Fruit fly (Drosophila melanogaster) whole organism, embryonic: ENCODE data around the gene Enoph.

Experiments used
- ATbp ChIP-seq: fragments of 200-800 bp; sonication (Bioruptor generic); optimal IDR thresholded peaks from 2 replicates; lab custom pipeline; 2017; ENCODE audit warnings: missing biosample characterization, mild to moderate bottlenecking, missing genetic modification characterization, missing genetic modification reagents
- Atf6 ChIP-seq: fragments of 200-800 bp; sonication (Bioruptor generic); IDR thresholded peaks from 2 replicates; pipeline ENCODE4 v1.3.6; 2022; ENCODE audit warnings: missing biosample characterization, missing genetic modification characterization
- CG10209 ChIP-seq: fragments of 200-800 bp; sonication (Bioruptor generic); optimal IDR thresholded peaks from 3 replicates; lab custom pipeline; 2017; ENCODE audit warnings: missing biosample characterization, mild to moderate bottlenecking, missing genetic modification characterization, missing genetic modification reagents
- CG12391 ChIP-seq: fragments of 200-800 bp; sonication (Bioruptor generic); optimal IDR thresholded peaks from 3 replicates; lab custom pipeline; 2018; ENCODE audit warnings: missing biosample characterization, mild to moderate bottlenecking, missing genetic modification characterization, moderate library complexity
- CG12769 ChIP-seq: fragments of 200-800 bp; sonication (Bioruptor generic); optimal IDR thresholded peaks from 2 replicates; lab custom pipeline; 2019; ENCODE audit warnings: missing biosample characterization, mild to moderate bottlenecking, missing genetic modification characterization, moderate library complexity
- CG13287 ChIP-seq: fragments of 200-800 bp; sonication (Bioruptor generic); IDR thresholded peaks from 2 replicates; pipeline ENCODE4 v1.3.6; 2022; ENCODE audit warnings: missing biosample characterization, missing genetic modification characterization; ENCODE audit not compliant: partially characterized antibody
- CG14860 ChIP-seq: fragments of 200-800 bp; sonication (Bioruptor generic); IDR thresholded peaks from 3 replicates; pipeline ENCODE4 v1.3.6; 2022; ENCODE audit warnings: missing biosample characterization, missing genetic modification characterization; ENCODE audit not compliant: partially characterized antibody
- CG14965 ChIP-seq: fragments of 200-800 bp; sonication (Bioruptor generic); optimal IDR thresholded peaks from 2 replicates; lab custom pipeline; 2016; ENCODE audit warnings: missing biosample characterization, missing genetic modification characterization, borderline replicate concordance
- CG1602 ChIP-seq: fragments of 200-800 bp; sonication (Bioruptor generic); optimal IDR thresholded peaks from 3 replicates; lab custom pipeline; 2016; ENCODE audit warnings: missing biosample characterization, missing genetic modification characterization
- CG17328 ChIP-seq: fragments of 200-800 bp; sonication (Bioruptor generic); IDR thresholded peaks from 2 replicates; pipeline ENCODE4 v1.3.6; 2022; ENCODE audit warnings: missing biosample characterization, missing genetic modification characterization
- CG17612 ChIP-seq: fragments of 200-800 bp; sonication (Bioruptor generic); IDR thresholded peaks from 2 replicates; pipeline ENCODE4 v1.3.6; 2022; ENCODE audit warnings: missing biosample characterization, missing genetic modification characterization
- CG31224 ChIP-seq: fragments of 200-800 bp; sonication (Bioruptor generic); IDR thresholded peaks from 2 replicates; pipeline ENCODE4 v1.3.6; 2022; ENCODE audit warnings: missing biosample characterization, missing genetic modification characterization
- CG4328 ChIP-seq: fragments of 200-800 bp; sonication (Bioruptor generic); optimal IDR thresholded peaks from 3 replicates; lab custom pipeline; 2017; ENCODE audit warnings: missing biosample characterization, missing genetic modification reagents, missing genetic modification characterization
- CG4617 ChIP-seq: fragments of 200-800 bp; sonication (Bioruptor generic); optimal IDR thresholded peaks from 3 replicates; lab custom pipeline; 2016; ENCODE audit warnings: missing biosample characterization, missing genetic modification characterization, borderline replicate concordance
- CG6254 ChIP-seq: fragments of 200-800 bp; sonication (Bioruptor generic); optimal IDR thresholded peaks from 3 replicates; lab custom pipeline; 2017; ENCODE audit warnings: mild to moderate bottlenecking, missing biosample characterization, missing genetic modification reagents, missing genetic modification characterization
- CG7556 ChIP-seq: fragments of 200-800 bp; sonication (Bioruptor generic); optimal IDR thresholded peaks from 2 replicates; lab custom pipeline; 2017; ENCODE audit warnings: missing biosample characterization, mild to moderate bottlenecking, missing genetic modification characterization
- CG7987 ChIP-seq: fragments of 200-800 bp; sonication (Bioruptor generic); optimal IDR thresholded peaks from 2 replicates; lab custom pipeline; 2018; ENCODE audit warnings: missing biosample characterization, mild to moderate bottlenecking, missing genetic modification characterization, moderate library complexity
- CG8765 ChIP-seq: fragments of 200-800 bp; sonication (Bioruptor generic); IDR thresholded peaks from 2 replicates; pipeline ENCODE4 v1.3.6; 2022; ENCODE audit warnings: missing biosample characterization, missing genetic modification characterization
- CG9727 ChIP-seq: fragments of 200-800 bp; sonication (Bioruptor generic); optimal IDR thresholded peaks from 3 replicates; lab custom pipeline; 2017; ENCODE audit warnings: missing biosample characterization, mild to moderate bottlenecking, missing genetic modification characterization
- CG9932 ChIP-seq: fragments of 200-800 bp; sonication (Bioruptor generic); IDR thresholded peaks from 2 replicates; pipeline ENCODE4 v1.3.6; 2022; ENCODE audit warnings: missing biosample characterization, missing genetic modification characterization
- Deaf1 ChIP-seq: fragments of 200-800 bp; optimal IDR thresholded peaks from 3 replicates; lab custom pipeline; 2019; ENCODE audit warnings: missing biosample characterization, mild to moderate bottlenecking, missing genetic modification characterization, moderate library complexity
- Dek ChIP-seq: fragments of 200-800 bp; sonication (Bioruptor generic); optimal IDR thresholded peaks from 3 replicates; lab custom pipeline; 2019; ENCODE audit warnings: missing biosample characterization, mild to moderate bottlenecking, missing genetic modification characterization, moderate library complexity
- HmgZ ChIP-seq: fragments of 200-800 bp; sonication (Bioruptor generic); optimal IDR thresholded peaks from 2 replicates; lab custom pipeline; 2018; ENCODE audit warnings: missing biosample characterization, mild to moderate bottlenecking, missing genetic modification characterization
- Hr78 ChIP-seq, 2 experiments: fragments of 200-800 bp in 1 of 2; fragments of >200 bp in 1 of 2; sonication (Bioruptor generic) in 1 of 2; optimal IDR thresholded peaks; 2 replicates each; lab custom pipeline; 2017 to 2019; ENCODE audit warnings: missing biosample characterization in 2 of 2, missing genetic modification characterization in 2 of 2, mild to moderate bottlenecking in 1 of 2, moderate library complexity in 1 of 2
- MBD-R2 ChIP-seq: fragments of 200-800 bp; sonication (Bioruptor generic); IDR thresholded peaks from 2 replicates; pipeline ENCODE4 v1.3.6; 2022; ENCODE audit warnings: missing biosample characterization, missing genetic modification characterization
- MTF-1 ChIP-seq: fragments of 200-800 bp; sonication (Bioruptor generic); optimal IDR thresholded peaks from 2 replicates; lab custom pipeline; 2018; ENCODE audit warnings: missing biosample characterization, mild to moderate bottlenecking, missing genetic modification characterization, borderline replicate concordance
- Pdp1 ChIP-seq, 2 experiments: fragments of 200-800 bp; sonication (Bioruptor generic); optimal IDR thresholded peaks; 3 replicates each; lab custom pipeline; 2016; ENCODE audit warnings: missing biosample characterization in 2 of 2, missing genetic modification characterization in 2 of 2, mild to moderate bottlenecking in 1 of 2, moderate library complexity in 1 of 2
- Ptx1 ChIP-seq: fragments of 200-800 bp; sonication (Bioruptor generic); IDR thresholded peaks from 2 replicates; pipeline ENCODE4 v1.3.6; 2022; ENCODE audit warnings: missing biosample characterization, missing genetic modification characterization
- abd-A ChIP-seq: fragments of 200-800 bp; sonication (Bioruptor generic); optimal IDR thresholded peaks from 3 replicates; lab custom pipeline; 2019; ENCODE audit warnings: missing biosample characterization, mild to moderate bottlenecking, missing genetic modification characterization, moderate library complexity
- ato ChIP-seq: fragments of 200-800 bp; sonication (Bioruptor generic); IDR thresholded peaks from 2 replicates; pipeline ENCODE4 v1.3.6; 2022; ENCODE audit warnings: missing biosample characterization, missing genetic modification characterization; ENCODE audit not compliant: partially characterized antibody
- cwo ChIP-seq: fragments of 200-800 bp; sonication (Bioruptor generic); optimal IDR thresholded peaks from 3 replicates; lab custom pipeline; 2017; ENCODE audit warnings: missing biosample characterization, missing genetic modification characterization, mild to moderate bottlenecking, moderate library complexity, missing genetic modification reagents
- ftz-f1 ChIP-seq: fragments of 200-800 bp; sonication (Bioruptor generic); optimal IDR thresholded peaks from 2 replicates; lab custom pipeline; 2016; ENCODE audit warnings: missing biosample characterization, missing genetic modification characterization
- inv ChIP-seq: fragments of 200-800 bp; sonication (Bioruptor generic); IDR thresholded peaks from 2 replicates; pipeline ENCODE4 v1.3.6; 2022; ENCODE audit warnings: missing biosample characterization, missing genetic modification characterization; ENCODE audit not compliant: partially characterized antibody
- lab ChIP-seq: fragments of 200-800 bp; sonication (Bioruptor generic); optimal IDR thresholded peaks from 3 replicates; lab custom pipeline; 2017; ENCODE audit warnings: missing biosample characterization, missing genetic modification characterization, mild to moderate bottlenecking, moderate library complexity, missing genetic modification reagents
- nau ChIP-seq: fragments of 200-800 bp; sonication (Bioruptor generic); optimal IDR thresholded peaks from 3 replicates; lab custom pipeline; 2017; ENCODE audit warnings: missing biosample characterization, mild to moderate bottlenecking, missing genetic modification characterization, missing genetic modification reagents
- oc ChIP-seq: fragments of 200-800 bp; sonication (Bioruptor generic); optimal IDR thresholded peaks from 2 replicates; lab custom pipeline; 2018; ENCODE audit warnings: missing biosample characterization, mild to moderate bottlenecking, missing genetic modification characterization, moderate library complexity
- pan ChIP-seq, 4 experiments: fragments of >200 bp in 3 of 4; fragments of 200-800 bp in 1 of 4; sonication (Bioruptor generic) in 1 of 4; optimal IDR thresholded peaks in 3 of 4; IDR thresholded peaks in 1 of 4; 2 replicates each; pipeline versions ENCODE4 v1.3.6 to Lab custom; 2017 to 2022; ENCODE audit warnings: missing biosample characterization in 2 of 4, missing genetic modification characterization in 2 of 4, mixed read lengths in 1 of 4
- pho ChIP-seq: fragments of 200-800 bp; sonication (Bioruptor generic); optimal IDR thresholded peaks from 2 replicates; lab custom pipeline; 2016; ENCODE audit warnings: missing biosample characterization, missing genetic modification characterization
- pros ChIP-seq: fragments of 200-800 bp; sonication (Bioruptor generic); optimal IDR thresholded peaks from 3 replicates; lab custom pipeline; 2019; ENCODE audit warnings: missing biosample characterization, mild to moderate bottlenecking, missing genetic modification characterization, moderate library complexity
- pum ChIP-seq: fragments of 200-800 bp; sonication (Bioruptor generic); optimal IDR thresholded peaks from 2 replicates; lab custom pipeline; 2016; ENCODE audit warnings: missing biosample characterization, missing genetic modification characterization
- row ChIP-seq: fragments of 200-800 bp; sonication (Bioruptor generic); IDR thresholded peaks from 3 replicates; pipeline ENCODE4 v1.3.6; 2022; ENCODE audit warnings: missing biosample characterization, missing genetic modification characterization
- seq ChIP-seq: fragments of 200-800 bp; sonication (Bioruptor generic); IDR thresholded peaks from 2 replicates; pipeline ENCODE4 v1.3.6; 2022; ENCODE audit warnings: missing biosample characterization, missing genetic modification characterization
- sug ChIP-seq: fragments of 200-800 bp; optimal IDR thresholded peaks from 2 replicates; lab custom pipeline; 2019; ENCODE audit warnings: missing biosample characterization, mild to moderate bottlenecking, missing genetic modification characterization, moderate library complexity
- wdn ChIP-seq: fragments of 200-800 bp; sonication (Bioruptor generic); IDR thresholded peaks from 2 replicates; pipeline ENCODE4 v1.3.6; 2022; ENCODE audit warnings: missing biosample characterization, missing genetic modification characterization
- z ChIP-seq: fragments of 200-800 bp; sonication (Bioruptor generic); IDR thresholded peaks from 3 replicates; pipeline ENCODE4 v1.3.6; 2022; ENCODE audit warnings: missing biosample characterization, missing genetic modification characterization
- zen2 ChIP-seq: fragments of 200-800 bp; sonication (Bioruptor generic); IDR thresholded peaks from 3 replicates; pipeline ENCODE4 v1.3.6; 2022; ENCODE audit warnings: missing biosample characterization, missing genetic modification characterization; ENCODE audit not compliant: partially characterized antibody
- zfh2 ChIP-seq: fragments of 200-800 bp; sonication (Bioruptor generic); optimal IDR thresholded peaks from 2 replicates; lab custom pipeline; 2016; ENCODE audit warnings: missing biosample characterization, missing genetic modification characterization

Gene Enoph

dm6 chr3R:5249308-5249707, 7.2 kb downstream of the Enoph start:
- no peak for TF ChIP-seq CG31224 (GFP tag; lab: Robert Waterston, UW)
- TF ChIP-seq CG10209 (GFP tag; lab: Kevin White, UChicago) = no peak
- no peak for TF ChIP-seq ato (GFP tag; lab: Robert Waterston, UW)
- TF ChIP-seq HmgZ (tag; lab: Kevin White, UChicago) = no peak
- no peak for TF ChIP-seq Atf6
- TF ChIP-seq Ptx1 (GFP tag; lab: Robert Waterston, UW) = no peak
- TF ChIP-seq, all 482 proteins: peak for 0

dm6 chr3R:5246950-5247349, 9.5 kb downstream of the Enoph start:
- peak; percentile 62; the same call in 1 of the 3 replicates for TF ChIP-seq z (GFP tag; lab: Robert Waterston, UW)
- no peak for TF ChIP-seq CG4328 (GFP tag; lab: Kevin White, UChicago)
- 0 out of 3 replicates have a peak, but pooled peaks have one; percentile 49 for TF ChIP-seq zen2 (GFP tag; lab: Robert Waterston, UW)
- TF ChIP-seq abd-A = peak; percentile 20
- TF ChIP-seq wdn (GFP tag; lab: Robert Waterston, UW) = no peak
- 0 out of 2 replicates have a peak, but pooled peaks have one; percentile 4 for TF ChIP-seq CG13287 (GFP tag; lab: Robert Waterston, UW)
- TF ChIP-seq pum = no peak
- TF ChIP-seq CG7987 = no peak
- TF ChIP-seq CG4617 (GFP tag; lab: Kevin White, UChicago) = no peak
- no peak for TF ChIP-seq lab
- no peak for TF ChIP-seq row (GFP tag; lab: Robert Waterston, UW)
- no peak for TF ChIP-seq CG1602 (GFP tag; lab: Kevin White, UChicago)
- no peak for TF ChIP-seq nau
- peak in 1 of 2 experiments; percentile 86 for TF ChIP-seq Pdp1 (GFP tag; optimal IDR thresholded peaks at IDR 0.05; lab: Kevin White, UChicago)
- TF ChIP-seq zfh2 (GFP tag; lab: Kevin White, UChicago) = no peak
- TF ChIP-seq CG14965 (GFP tag; lab: Kevin White, UChicago) = no peak
- TF ChIP-seq CG14860 (GFP tag; lab: Robert Waterston, UW) = no peak
- TF ChIP-seq Hr78 (GFP tag; optimal IDR thresholded peaks at IDR 0.05; lab: Kevin White, UChicago) = peak in 1 of 2 experiments; percentile 39
- TF ChIP-seq sug = no peak
- TF ChIP-seq MTF-1 = no peak
- TF ChIP-seq CG7556 (GFP tag; lab: Kevin White, UChicago) = no peak
- TF ChIP-seq ATbp (GFP tag; lab: Kevin White, UChicago) = no peak
- no peak for TF ChIP-seq CG17612 (GFP tag; lab: Robert Waterston, UW)
- TF ChIP-seq CG12769 (tag; lab: Kevin White, UChicago) = peak; percentile 57
- no peak for TF ChIP-seq CG9727 (GFP tag; lab: Kevin White, UChicago)
- no peak for TF ChIP-seq pan (optimal IDR thresholded peaks at IDR 0.05; lab: Kevin White, UChicago)
- TF ChIP-seq pan (GFP tag; optimal IDR thresholded peaks at IDR 0.05 in 1 of 2, IDR thresholded peaks at IDR 0.05 in 1 of 2) = no peak
- peak; percentile 99 for TF ChIP-seq pros (GFP tag; lab: Kevin White, UChicago)
- peak; percentile 17 for TF ChIP-seq ftz-f1 (GFP tag; lab: Kevin White, UChicago)
- peak; percentile 52 for TF ChIP-seq cwo
- no peak for TF ChIP-seq seq (GFP tag; lab: Robert Waterston, UW)
- no peak for TF ChIP-seq Deaf1 (tag; lab: Kevin White, UChicago)
- TF ChIP-seq inv = no peak
- peak; percentile 52 for TF ChIP-seq oc (tag; lab: Kevin White, UChicago)
- no peak for TF ChIP-seq CG31224 (GFP tag; lab: Robert Waterston, UW)
- TF ChIP-seq CG8765 (GFP tag; lab: Robert Waterston, UW) = no peak
- TF ChIP-seq Dek (tag; lab: Kevin White, UChicago) = no peak
- no peak for TF ChIP-seq CG17328 (GFP tag; lab: Robert Waterston, UW)
- no peak for TF ChIP-seq CG9932 (GFP tag; lab: Robert Waterston, UW)
- no peak for TF ChIP-seq CG12391 (tag; lab: Kevin White, UChicago)
- no peak for TF ChIP-seq pho (GFP tag; lab: Kevin White, UChicago)
- TF ChIP-seq MBD-R2 (GFP tag; lab: Robert Waterston, UW) = no peak
- no peak for TF ChIP-seq CG6254 (GFP tag; lab: Kevin White, UChicago)
